Worm (Caenorhabditis elegans) whole organism, L4 larva: ENCODE measurements around the gene crh-2.

ENCODE experiments used
- aha-1 ChIP-seq: fragments of 150-350 bp; peaks from one replicate; lab custom pipeline; 2014; ENCODE audit warnings: missing biosample characterization, missing genetic modification characterization
- ceh-82 ChIP-seq: sonication (generic microtip); optimal IDR thresholded peaks from 2 replicates; lab custom pipeline; 2017; ENCODE audit warnings: missing biosample characterization, missing genetic modification characterization
- dpl-1 ChIP-seq: fragments of 150-350 bp; optimal IDR thresholded peaks from 2 replicates; lab custom pipeline; 2014; ENCODE audit warnings: missing biosample characterization, missing genetic modification reagents, missing genetic modification characterization
- duxl-1 ChIP-seq: sonication (generic microtip); optimal IDR thresholded peaks from 2 replicates; lab custom pipeline; 2016; ENCODE audit warnings: mild to moderate bottlenecking, missing genetic modification characterization, moderate library complexity, missing compliant biosample characterization; ENCODE audit not compliant: poor library complexity
- fos-1 ChIP-seq: fragments of 150-350 bp; optimal IDR thresholded peaks from 2 replicates; lab custom pipeline; 2014; ENCODE audit warnings: missing biosample characterization, missing genetic modification characterization
- hif-1 ChIP-seq, 2 experiments: sonication (generic microtip); optimal IDR thresholded peaks; 2 replicates each; lab custom pipeline; 2016 to 2017; ENCODE audit warnings: missing compliant biosample characterization in 2 of 2, missing genetic modification characterization in 2 of 2, missing genetic modification reagents in 2 of 2, missing genotype in 2 of 2, mild to moderate bottlenecking in 1 of 2
- lin-15B ChIP-seq: fragments of 150-350 bp; sonication (generic microtip); optimal IDR thresholded peaks from 3 replicates; lab custom pipeline; 2014; ENCODE audit warnings: missing biosample characterization, missing genetic modification characterization
- lsy-2 ChIP-seq, 2 experiments: fragments of 150-350 bp in 1 of 2; sonication (generic microtip) in 1 of 2; optimal IDR thresholded peaks; 2 replicates each; lab custom pipeline; 2014 to 2017; ENCODE audit warnings: missing biosample characterization in 2 of 2, missing genetic modification characterization in 2 of 2
- mxl-2 ChIP-seq: fragments of 200-800 bp; sonication (Bioruptor generic); conservative IDR thresholded peaks from 2 replicates; pipeline ENCODE4 v1.3.6; 2022; ENCODE audit warnings: missing genetic modification reagents, missing genetic modification characterization, missing compliant biosample characterization
- unc-62 ChIP-seq, 3 experiments: fragments of 150-350 bp in 1 of 3; sonication (generic microtip); optimal IDR thresholded peaks in 2 of 3; peaks in 1 of 3; 1 replicate in 1 of 3; 2 replicates in 2 of 3; lab custom pipeline; 2014 to 2017; ENCODE audit warnings: missing biosample characterization in 3 of 3, missing genetic modification characterization in 3 of 3, missing genetic modification reagents in 3 of 3, missing genotype in 1 of 3
- ztf-11 ChIP-seq: fragments of 150-350 bp; optimal IDR thresholded peaks from 2 replicates; lab custom pipeline; 2014; ENCODE audit warnings: missing biosample characterization, missing genetic modification characterization

DNA sequence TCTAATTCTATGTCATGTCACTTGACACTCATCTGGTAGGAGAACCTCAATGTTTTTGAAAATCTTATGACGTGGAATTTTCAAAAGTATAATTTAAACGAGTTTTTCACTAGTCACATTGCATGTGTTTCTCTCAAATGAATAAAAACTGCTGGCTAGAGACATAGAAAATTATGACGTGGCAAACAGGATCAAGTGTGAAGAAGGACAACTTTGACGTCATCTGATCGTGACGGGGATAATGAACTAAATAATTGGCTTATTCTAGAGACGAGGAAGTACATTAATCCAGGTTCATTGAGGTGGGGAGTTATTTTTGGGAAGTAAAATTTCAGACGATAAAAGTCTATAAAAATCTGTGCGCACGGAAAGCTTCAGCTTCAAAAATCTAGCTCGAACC is 4.2 kb downstream of the crh-2 start:
- TF ChIP-seq hif-1 (tag; optimal IDR thresholded peaks at IDR 0.05; lab: Kevin White, UChicago) = no peak
- no peak for TF ChIP-seq dpl-1 (GFP tag; lab: Kevin White, UChicago)
- no peak for TF ChIP-seq mxl-2 (GFP tag; lab: Robert Waterston, UW)
- no peak for TF ChIP-seq lsy-2 (tag; optimal IDR thresholded peaks at IDR 0.05; lab: Kevin White, UChicago)
- no peak for TF ChIP-seq fos-1 (tag; lab: Kevin White, UChicago)
- TF ChIP-seq unc-62 (GFP tag; optimal IDR thresholded peaks at IDR 0.05 in 1 of 2; lab: Kevin White, UChicago) = no peak
- TF ChIP-seq unc-62 (tag; optimal IDR thresholded peaks at IDR 0.05; lab: Kevin White, UChicago) = no peak
- TF ChIP-seq lin-15B (tag; lab: Kevin White, UChicago) = no peak
- TF ChIP-seq duxl-1 (tag; lab: Kevin White, UChicago) = no peak
- no peak for TF ChIP-seq aha-1
- no peak for TF ChIP-seq ztf-11
- no peak for TF ChIP-seq ceh-82 (tag; lab: Kevin White, UChicago)
